Fruit fly (Drosophila melanogaster): ENCODE measurements around the gene Rpp14a.
A peak's percentile ranks its signal among the peaks of the same experiment; 100 is the strongest.

The Rpp14a gene

dm6 chr3R:30101389-30101935 lies 44.8 kb downstream of the Rpp14a start:
- no peak for TF ChIP-seq noc (tag; optimal IDR thresholded peaks at IDR 0.05)

DNA sequence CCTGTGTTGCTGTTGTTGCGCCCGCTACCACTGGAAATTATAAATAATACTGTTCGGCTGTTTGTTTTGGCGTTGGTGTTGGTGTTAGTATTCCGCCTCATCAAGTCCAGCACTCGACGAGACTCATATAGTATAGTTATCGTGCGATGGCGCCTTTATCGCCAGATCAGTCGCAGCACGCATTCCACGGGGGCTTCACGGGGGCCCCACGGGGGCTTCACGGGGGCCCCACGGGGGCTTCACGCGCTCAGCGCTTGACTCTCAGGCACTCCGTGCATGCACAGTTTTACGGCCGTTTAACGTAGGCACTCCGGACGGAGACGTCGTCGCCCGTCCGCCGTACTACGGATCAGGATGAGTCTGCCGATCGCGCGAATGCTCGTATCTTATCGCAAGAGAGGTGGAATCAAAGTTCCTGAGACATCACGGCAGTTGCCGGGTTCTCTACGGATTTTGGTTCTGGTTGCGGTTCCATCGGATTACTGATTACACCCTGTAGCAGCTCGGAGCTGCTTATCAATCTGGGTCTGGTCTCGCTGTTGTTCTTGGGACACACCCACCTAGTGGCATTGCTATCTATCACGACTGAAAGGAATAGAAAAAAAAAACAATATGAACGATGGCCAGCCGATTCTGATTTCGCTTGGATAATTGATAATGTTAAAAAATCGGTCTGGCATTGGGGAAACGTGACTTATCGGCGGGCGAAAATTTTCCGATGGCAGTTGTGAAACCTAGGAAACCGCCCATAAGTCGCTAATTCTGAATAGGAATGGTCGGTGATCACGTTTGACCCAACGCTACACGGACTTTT lies 46.4 kb downstream of the Rpp14a start:
- peak; percentile 84 for TF ChIP-seq noc (tag; optimal IDR thresholded peaks at IDR 0.05)

- no peak for TF ChIP-seq noc (tag; optimal IDR thresholded peaks at IDR 0.05)
Observed at dm6 chr3R:30104912-30105510, 48.4 kb downstream of the Rpp14a start.

- TF ChIP-seq noc (tag; optimal IDR thresholded peaks at IDR 0.05) = no peak
Observed at dm6 chr3R:30105808-30106207, 49.1 kb downstream of the Rpp14a start.

DNA sequence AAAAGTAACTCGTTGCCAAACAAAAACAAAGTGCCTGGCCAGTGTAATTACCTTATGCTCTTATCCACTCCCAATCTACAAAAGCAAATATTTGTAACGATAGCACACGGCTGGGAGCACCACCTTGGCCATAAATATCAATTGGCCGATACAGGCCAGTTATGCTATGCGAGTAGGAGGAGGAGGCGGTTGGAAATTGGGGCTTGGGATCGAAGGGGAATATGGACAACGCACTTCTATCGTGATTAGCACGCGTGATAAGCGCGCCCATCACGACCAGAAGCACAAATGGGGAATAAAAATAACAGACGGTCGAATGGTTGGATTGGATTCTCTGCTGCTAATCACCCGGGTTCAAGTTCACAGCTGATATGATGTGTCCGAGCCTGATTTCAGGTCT lies 49.9 kb downstream of the Rpp14a start:
- peak; percentile 18 for TF ChIP-seq noc (tag; optimal IDR thresholded peaks at IDR 0.05)

DNA sequence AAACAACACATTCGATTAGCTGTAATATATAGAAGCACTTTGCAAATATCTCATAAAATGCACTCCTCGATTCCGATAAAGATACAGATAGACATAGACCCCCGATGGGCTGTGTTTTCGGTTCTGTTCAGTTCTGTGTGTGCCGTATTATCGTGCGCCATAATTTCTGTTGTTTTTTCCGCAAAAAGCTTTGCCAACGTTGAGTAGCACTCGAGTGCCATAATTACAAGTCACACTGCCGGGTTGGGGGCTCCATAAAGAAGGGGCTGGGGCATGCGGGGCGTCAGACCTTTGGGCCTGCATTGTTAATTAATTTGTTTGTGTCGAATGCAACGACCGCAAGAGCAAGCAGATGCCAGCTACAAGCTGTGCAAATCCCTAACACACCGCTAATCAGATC lies 51.1 kb downstream of the Rpp14a start:
- TF ChIP-seq noc (tag; optimal IDR thresholded peaks at IDR 0.05) = no peak
